Worm (Caenorhabditis elegans) whole organism, late embryonic: ENCODE measurements around the gene C25E10.12.

Source experiments
- ahr-1 ChIP-seq: sonication (generic microtip); optimal IDR thresholded peaks from 2 replicates; lab custom pipeline; 2016; ENCODE audit warnings: missing genetic modification characterization, missing compliant biosample characterization
- elt-2 ChIP-seq: sonication (generic microtip); optimal IDR thresholded peaks from 2 replicates; lab custom pipeline; 2016; ENCODE audit warnings: missing genetic modification reagents, missing genetic modification characterization, missing compliant biosample characterization
- pag-3 ChIP-seq: sonication (generic microtip); optimal IDR thresholded peaks from 2 replicates; lab custom pipeline; 2016; ENCODE audit warnings: missing compliant biosample characterization, missing genetic modification characterization, borderline replicate concordance
- pqm-1 ChIP-seq: sonication (generic microtip); optimal IDR thresholded peaks from 2 replicates; lab custom pipeline; 2016; ENCODE audit warnings: missing genetic modification characterization, missing compliant biosample characterization
- rnt-1 ChIP-seq: sonication (generic microtip); optimal IDR thresholded peaks from 2 replicates; lab custom pipeline; 2016; ENCODE audit warnings: missing genetic modification characterization, missing compliant biosample characterization

DNA sequence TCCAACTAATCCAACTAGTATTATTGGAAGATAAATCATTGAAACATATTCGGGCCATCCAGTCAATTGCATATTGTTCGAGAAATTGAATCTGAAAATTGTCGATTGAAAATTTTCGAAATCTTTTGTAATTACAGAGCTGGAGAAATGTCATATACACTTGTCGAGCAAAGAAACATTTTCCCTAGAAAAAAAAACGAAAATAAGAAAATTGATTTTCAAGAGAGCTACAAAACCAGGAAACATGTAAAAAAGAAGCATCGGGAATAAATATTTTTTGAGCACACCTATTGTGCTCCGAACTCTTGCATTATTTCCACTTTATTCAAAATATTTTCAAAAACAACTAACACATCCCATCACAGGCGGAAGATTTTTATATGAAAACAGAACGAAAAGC, 38.8 kb upstream of the C25E10.12 start, which contains the start of gene frpr-6:
- TF ChIP-seq rnt-1 (tag; lab: Kevin White, UChicago) (no peak), pqm-1 (no peak), pag-3 (tag; lab: Kevin White, UChicago) (no peak), ahr-1 (no peak), elt-2 (tag; lab: Kevin White, UChicago) (no peak)
